Worm (Caenorhabditis elegans) whole organism, early embryonic: ENCODE measurements around the gene srv-22.

ENCODE experiments used
- B0310.2 ChIP-seq: sonication (generic microtip); optimal IDR thresholded peaks from 2 replicates; lab custom pipeline; 2016; ENCODE audit warnings: mild to moderate bottlenecking, missing genetic modification characterization, missing compliant biosample characterization
- aly-1 ChIP-seq: sonication (generic microtip); optimal IDR thresholded peaks from 2 replicates; lab custom pipeline; 2016; ENCODE audit warnings: missing genetic modification characterization, missing compliant biosample characterization
- ama-1 ChIP-seq: fragments of 150-350 bp; optimal IDR thresholded peaks from 2 replicates; lab custom pipeline; 2014
- flt-1 ChIP-seq: fragments of 200-800 bp; sonication (Bioruptor generic); IDR thresholded peaks from 2 replicates; pipeline ENCODE4 v1.3.6; 2022; ENCODE audit warnings: missing genetic modification characterization, missing compliant biosample characterization
- hmg-4 ChIP-seq: fragments of 200-800 bp; sonication (Bioruptor generic); optimal IDR thresholded peaks from 2 replicates; lab custom pipeline; 2018; ENCODE audit warnings: mild to moderate bottlenecking, missing genetic modification characterization, missing compliant biosample characterization
- tbx-37 ChIP-seq: fragments of 200-800 bp; sonication (Bioruptor generic); conservative IDR thresholded peaks from 2 replicates; pipeline ENCODE4 v1.3.6; 2022; ENCODE audit warnings: missing genetic modification reagents, missing genetic modification characterization, missing compliant biosample characterization

DNA sequence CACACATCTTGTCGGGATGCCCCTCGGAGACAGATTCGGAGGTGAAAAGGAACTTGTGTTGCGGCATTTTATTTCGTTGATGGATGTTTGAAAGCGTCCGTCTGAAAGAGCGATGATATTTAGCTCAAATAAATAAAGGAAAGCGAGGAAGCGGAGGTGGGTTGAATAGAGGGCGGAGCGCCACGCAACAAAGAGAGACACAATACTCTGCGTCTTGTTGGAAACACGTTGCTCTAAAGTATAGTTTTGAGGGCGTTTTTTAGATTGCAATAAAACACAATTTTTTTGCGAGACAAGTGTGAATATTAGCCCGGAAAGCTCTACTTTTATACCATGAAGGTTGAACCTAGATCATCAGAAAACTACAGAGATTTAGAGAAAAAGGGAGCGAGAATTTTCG, 33.5 kb downstream of the srv-22 start, which contains the start of gene sams-4:
- no peak for TF ChIP-seq ama-1 (lab: Kevin White, UChicago)
- TF ChIP-seq aly-1 = no peak
- no peak for TF ChIP-seq B0310.2 (tag; lab: Kevin White, UChicago)
- no peak for TF ChIP-seq hmg-4
- TF ChIP-seq tbx-37 (GFP tag; lab: Robert Waterston, UW) = no peak
- no peak for TF ChIP-seq flt-1 (GFP tag; lab: Robert Waterston, UW)
